Fruit fly (Drosophila melanogaster): ENCODE results near the gene sphe.

DNA sequence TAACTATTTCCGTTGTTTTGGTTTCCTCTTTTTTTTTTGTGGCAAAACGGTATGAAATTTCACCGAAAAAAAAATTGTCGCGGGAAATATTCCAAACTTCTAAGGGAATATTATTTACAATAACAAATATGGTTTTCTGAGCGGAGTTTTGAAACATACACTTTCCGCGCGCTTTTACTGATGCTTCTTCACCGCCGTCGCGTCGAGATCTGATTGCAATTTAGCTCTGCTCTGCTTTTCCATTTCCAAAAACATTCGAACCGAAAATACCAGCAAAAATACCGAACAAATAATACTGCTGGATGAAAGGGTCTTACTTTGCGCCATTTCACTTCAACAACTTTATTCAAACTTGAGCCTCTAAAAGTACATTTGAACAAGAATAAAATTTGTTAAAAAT, 6.8 kb downstream of the sphe start, which contains the start of gene Septin4:
- TF ChIP-seq Myc (optimal IDR thresholded peaks at IDR 0.05) = no peak
- no peak for TF ChIP-seq insv (optimal IDR thresholded peaks at IDR 0.05)
